Worm (Caenorhabditis elegans): Measurements from ENCODE around the gene smut-1.

DNA sequence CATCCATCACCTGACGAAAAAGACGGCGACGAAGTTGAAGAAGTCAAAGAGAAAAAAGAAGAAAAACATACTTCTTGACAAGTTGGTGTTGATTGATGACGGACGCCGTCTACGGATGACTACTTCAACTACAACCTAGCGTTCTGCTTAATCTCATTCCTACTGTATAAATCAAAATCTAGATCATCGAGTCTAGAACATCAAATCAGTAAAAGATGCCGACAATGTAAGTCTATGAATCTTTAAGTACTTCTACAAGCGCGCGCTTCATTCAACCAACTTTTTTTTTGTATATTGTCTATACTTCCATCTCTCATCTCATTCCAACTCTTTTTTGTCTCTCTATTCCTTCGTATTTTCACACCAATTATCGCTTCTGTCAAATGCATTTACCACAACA lies 38.5 kb downstream of the smut-1 start:
- TF ChIP-seq ceh-82 (tag; optimal IDR thresholded peaks at IDR 0.05): no peak
- no peak for TF ChIP-seq nhr-6 (tag; optimal IDR thresholded peaks at IDR 0.05)
- no peak for TF ChIP-seq madf-5 (GFP tag; IDR thresholded peaks at IDR 0.05)
- no peak for TF ChIP-seq nhr-76 (tag; optimal IDR thresholded peaks at IDR 0.05)
- no peak for TF ChIP-seq hlh-30 (tag; optimal IDR thresholded peaks at IDR 0.05; ENCODE audit: insufficient read depth)
- peak in 1 of 2 experiments; percentile 95 for TF ChIP-seq unc-62 (GFP tag; optimal IDR thresholded peaks at IDR 0.05 in 1 of 2)
- no peak for TF ChIP-seq unc-62 (tag; optimal IDR thresholded peaks at IDR 0.05)
- no peak for TF ChIP-seq pha-4 (GFP tag; IDR thresholded peaks at IDR 0.05)
- no peak for TF ChIP-seq pha-4 (tag; optimal IDR thresholded peaks at IDR 0.05)

Measured in whole organism, L4 larva.